Worm (Caenorhabditis elegans) whole organism, L2 larva: ENCODE results near the gene K02E2.7.
"Not testable (repeated sequence)": the region's sequence is repeated elsewhere in the genome, so short reads cannot be mapped to it uniquely, and the experiment has no call there.

ENCODE experiments used
- C34F6.9 ChIP-seq: fragments of 150-350 bp; optimal IDR thresholded peaks from 2 replicates; lab custom pipeline; 2014; ENCODE audit warnings: missing biosample characterization, missing genetic modification characterization
- F13H6.1 ChIP-seq: sonication (generic microtip); optimal IDR thresholded peaks from 2 replicates; lab custom pipeline; 2016; ENCODE audit warnings: missing genetic modification characterization, missing compliant biosample characterization
- Y55F3AM.14 ChIP-seq: fragments of 200-800 bp; sonication (Bioruptor generic); optimal IDR thresholded peaks from 2 replicates; lab custom pipeline; 2018; ENCODE audit warnings: mild to moderate bottlenecking, missing genetic modification characterization, missing compliant biosample characterization
- alr-1 ChIP-seq: fragments of 150-350 bp; optimal IDR thresholded peaks from 2 replicates; lab custom pipeline; 2014; ENCODE audit warnings: missing biosample characterization, missing genetic modification characterization
- ama-1 ChIP-seq: fragments of 150-350 bp; optimal IDR thresholded peaks from 2 replicates; lab custom pipeline; 2018; ENCODE audit warnings: inconsistent platforms
- blmp-1 ChIP-seq: sonication (generic microtip); optimal IDR thresholded peaks from 2 replicates; lab custom pipeline; 2017; ENCODE audit warnings: missing genetic modification characterization, mild to moderate bottlenecking, missing compliant biosample characterization, antibody characterized with exemption, moderate library complexity; ENCODE audit not compliant: insufficient read depth
- ceh-16 ChIP-seq: fragments of 150-350 bp; optimal IDR thresholded peaks from 2 replicates; lab custom pipeline; 2014; ENCODE audit warnings: missing biosample characterization, missing genetic modification characterization
- ceh-82 ChIP-seq: fragments of 150-350 bp; optimal IDR thresholded peaks from 2 replicates; lab custom pipeline; 2014; ENCODE audit warnings: missing biosample characterization, missing genetic modification characterization
- egl-27 ChIP-seq: sonication (generic microtip); optimal IDR thresholded peaks from 3 replicates; lab custom pipeline; 2017; ENCODE audit warnings: missing biosample characterization, missing genetic modification reagents, missing genetic modification characterization
- elt-1 ChIP-seq: fragments of 150-350 bp; optimal IDR thresholded peaks from 2 replicates; lab custom pipeline; 2014; ENCODE audit warnings: missing biosample characterization, missing genetic modification characterization
- elt-3 ChIP-seq: sonication (generic microtip); optimal IDR thresholded peaks from 2 replicates; lab custom pipeline; 2017; ENCODE audit warnings: missing biosample characterization, missing genetic modification characterization
- fos-1 ChIP-seq: fragments of 150-350 bp; optimal IDR thresholded peaks from 2 replicates; lab custom pipeline; 2014; ENCODE audit warnings: missing biosample characterization, missing genetic modification characterization
- gmeb-1 ChIP-seq: fragments of 150-350 bp; optimal IDR thresholded peaks from 2 replicates; lab custom pipeline; 2014; ENCODE audit warnings: missing biosample characterization, missing genetic modification characterization
- lin-11 ChIP-seq: fragments of 150-350 bp; sonication (generic microtip); optimal IDR thresholded peaks from 2 replicates; lab custom pipeline; 2014; ENCODE audit warnings: missing biosample characterization, missing genetic modification characterization, inconsistent platforms, mixed read lengths
- lin-13 ChIP-seq: fragments of 150-350 bp; optimal IDR thresholded peaks from 2 replicates; lab custom pipeline; 2014; ENCODE audit warnings: missing biosample characterization, missing genetic modification reagents, missing genetic modification characterization
- lin-39 ChIP-seq: fragments of 150-350 bp; optimal IDR thresholded peaks from 2 replicates; lab custom pipeline; 2014; ENCODE audit warnings: missing biosample characterization, missing genetic modification reagents, missing genetic modification characterization
- lsy-2 ChIP-seq, 2 experiments: fragments of 150-350 bp in 1 of 2; sonication (generic microtip) in 1 of 2; optimal IDR thresholded peaks; 2 replicates each; lab custom pipeline; 2014 to 2017; ENCODE audit warnings: missing biosample characterization in 2 of 2, missing genetic modification characterization in 2 of 2
- mab-5 ChIP-seq: fragments of 150-350 bp; optimal IDR thresholded peaks from 2 replicates; lab custom pipeline; 2014; ENCODE audit warnings: missing biosample characterization, missing genetic modification characterization
- mbf-1 ChIP-seq: sonication (generic microtip); optimal IDR thresholded peaks from 2 replicates; lab custom pipeline; 2017; ENCODE audit warnings: missing biosample characterization, missing genetic modification characterization
- mdl-1 ChIP-seq, 2 experiments: fragments of 150-350 bp in 1 of 2; sonication (generic microtip) in 1 of 2; optimal IDR thresholded peaks; 2 replicates each; lab custom pipeline; 2017; ENCODE audit warnings: missing biosample characterization in 2 of 2, missing genetic modification characterization in 2 of 2
- nhr-10 ChIP-seq: sonication (generic microtip); optimal IDR thresholded peaks from 2 replicates; lab custom pipeline; 2017; ENCODE audit warnings: missing biosample characterization, missing genetic modification characterization
- nhr-11 ChIP-seq: fragments of 150-350 bp; optimal IDR thresholded peaks from 2 replicates; lab custom pipeline; 2014; ENCODE audit warnings: missing biosample characterization, missing genetic modification characterization
- nhr-12 ChIP-seq: fragments of 150-350 bp; optimal IDR thresholded peaks from 2 replicates; lab custom pipeline; 2014; ENCODE audit warnings: missing biosample characterization, missing genetic modification characterization
- nhr-21 ChIP-seq: fragments of 150-350 bp; optimal IDR thresholded peaks from 2 replicates; lab custom pipeline; 2014; ENCODE audit warnings: missing biosample characterization, missing genetic modification characterization
- nhr-23 ChIP-seq: fragments of 150-350 bp; optimal IDR thresholded peaks from 2 replicates; lab custom pipeline; 2014; ENCODE audit warnings: missing biosample characterization, missing genetic modification reagents, missing genetic modification characterization
- nhr-25 ChIP-seq: fragments of 150-350 bp; sonication (generic microtip); optimal IDR thresholded peaks from 3 replicates; lab custom pipeline; 2014; ENCODE audit warnings: missing biosample characterization, missing genetic modification characterization
- nhr-6 ChIP-seq: fragments of 150-350 bp; optimal IDR thresholded peaks from 2 replicates; lab custom pipeline; 2014; ENCODE audit warnings: missing biosample characterization, missing genetic modification characterization
- nhr-77 ChIP-seq: fragments of 150-350 bp; optimal IDR thresholded peaks from 2 replicates; lab custom pipeline; 2014; ENCODE audit warnings: missing biosample characterization, missing genetic modification characterization
- peb-1 ChIP-seq: fragments of 150-350 bp; optimal IDR thresholded peaks from 2 replicates; lab custom pipeline; 2014; ENCODE audit warnings: missing biosample characterization, missing genetic modification characterization
- sem-4 ChIP-seq: fragments of 150-350 bp; optimal IDR thresholded peaks from 2 replicates; lab custom pipeline; 2014; ENCODE audit warnings: missing biosample characterization, missing genetic modification reagents, missing genetic modification characterization
- skn-1 ChIP-seq: sonication (generic microtip); optimal IDR thresholded peaks from 2 replicates; lab custom pipeline; 2017; ENCODE audit warnings: missing biosample characterization, missing genetic modification characterization
- sma-3 ChIP-seq: sonication (generic microtip); optimal IDR thresholded peaks from 2 replicates; lab custom pipeline; 2016; ENCODE audit warnings: missing genetic modification reagents, missing genetic modification characterization, missing compliant biosample characterization
- sma-9 ChIP-seq, 2 experiments: fragments of 150-350 bp in 1 of 2; sonication (generic microtip) in 1 of 2; optimal IDR thresholded peaks; 2 replicates each; lab custom pipeline; 2014 to 2016; ENCODE audit warnings: missing genetic modification characterization in 2 of 2, mild to moderate bottlenecking in 1 of 2, missing biosample characterization in 1 of 2, missing compliant biosample characterization in 1 of 2, missing genetic modification reagents in 1 of 2, moderate library complexity in 1 of 2
- unc-39 ChIP-seq: fragments of 150-350 bp; optimal IDR thresholded peaks from 2 replicates; lab custom pipeline; 2014; ENCODE audit warnings: missing biosample characterization, missing genetic modification characterization
- unc-55 ChIP-seq: fragments of 150-350 bp; sonication (generic microtip); optimal IDR thresholded peaks from 3 replicates; lab custom pipeline; 2014; ENCODE audit warnings: missing biosample characterization, missing genetic modification reagents, missing genetic modification characterization
- zag-1 ChIP-seq: fragments of 150-350 bp; optimal IDR thresholded peaks from 2 replicates; lab custom pipeline; 2014; ENCODE audit warnings: missing biosample characterization, missing genetic modification characterization
- ztf-1 ChIP-seq: fragments of 200-800 bp; sonication (Bioruptor generic); conservative IDR thresholded peaks from 2 replicates; pipeline ENCODE4 v1.3.6; 2022; ENCODE audit warnings: missing genetic modification characterization, missing compliant biosample characterization
- ztf-11 ChIP-seq: sonication (generic microtip); optimal IDR thresholded peaks from 2 replicates; lab custom pipeline; 2017; ENCODE audit warnings: missing biosample characterization, missing genetic modification characterization
- ztf-4 ChIP-seq: fragments of 150-350 bp; optimal IDR thresholded peaks from 2 replicates; lab custom pipeline; 2014; ENCODE audit warnings: missing biosample characterization, missing genetic modification characterization

The K02E2.7 gene

DNA sequence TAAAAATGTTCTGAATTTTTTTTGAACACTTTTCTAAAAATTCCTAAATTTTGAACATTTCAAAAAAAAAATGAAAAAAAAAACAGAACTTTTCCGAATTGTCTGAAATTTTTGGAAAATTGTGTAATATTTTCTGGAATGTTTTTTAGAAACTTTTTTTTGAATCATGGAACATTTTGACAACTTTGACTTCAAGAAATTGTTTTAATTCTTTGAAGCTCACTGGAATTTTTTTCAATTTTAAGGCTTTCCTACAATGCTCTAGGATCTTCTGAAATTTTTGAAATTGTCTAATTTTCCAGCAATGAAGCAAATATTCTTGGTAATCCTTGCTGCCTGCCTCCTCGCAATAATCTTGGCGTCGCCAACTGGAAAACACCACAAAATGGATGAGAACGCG lies 11.6 kb downstream of the K02E2.7 start, which contains the start of gene ins-35:
Gene ins-35, plus strand, starts transcription at position 301 of the 400 bp plus-strand sequence.
- TF ChIP-seq sma-3 (GFP tag; lab: Kevin White, UChicago) (no peak), nhr-23 (no peak), sem-4 (no peak), skn-1 (tag; lab: Kevin White, UChicago) (no peak), sma-9 (GFP tag; optimal IDR thresholded peaks at IDR 0.05; lab: Kevin White, UChicago) (no peak), sma-9 (tag; optimal IDR thresholded peaks at IDR 0.05; lab: Kevin White, UChicago) (no peak), mbf-1 (tag; lab: Kevin White, UChicago) (no peak), alr-1 (tag; lab: Kevin White, UChicago) (no peak), unc-55 (GFP tag; lab: Kevin White, UChicago) (no peak), nhr-77 (tag; lab: Kevin White, UChicago) (no peak), mdl-1 (tag; optimal IDR thresholded peaks at IDR 0.05; lab: Kevin White, UChicago) (no peak), nhr-25 (tag; lab: Kevin White, UChicago) (no peak), nhr-21 (no peak), ama-1 (lab: Kevin White, UChicago) (no peak), egl-27 (no peak), lsy-2 (tag; optimal IDR thresholded peaks at IDR 0.05; lab: Kevin White, UChicago) (no peak), ztf-1 (no peak), mab-5 (tag; lab: Kevin White, UChicago) (no peak), lin-11 (no peak)

ce11 chrV:20374484-20374883 lies 12.4 kb downstream of the K02E2.7 start:
- TF ChIP-seq ama-1 (lab: Kevin White, UChicago) (no peak), nhr-6 (tag; lab: Kevin White, UChicago) (no peak), alr-1 (tag; lab: Kevin White, UChicago) (no peak), gmeb-1 (tag; lab: Kevin White, UChicago) (peak; percentile 34), nhr-23 (no peak)

ce11 chrV:20369153-20369552 lies 17.7 kb downstream of the K02E2.7 start, which contains the start of gene srh-177:
Gene srh-177, minus strand, starts transcription at chrV:20369253.
- TF ChIP-seq sma-9 (GFP tag; optimal IDR thresholded peaks at IDR 0.05; lab: Kevin White, UChicago); sma-9 (tag; optimal IDR thresholded peaks at IDR 0.05; lab: Kevin White, UChicago); Y55F3AM.14; lin-39 (tag; lab: Kevin White, UChicago): not testable (repeated sequence)

DNA sequence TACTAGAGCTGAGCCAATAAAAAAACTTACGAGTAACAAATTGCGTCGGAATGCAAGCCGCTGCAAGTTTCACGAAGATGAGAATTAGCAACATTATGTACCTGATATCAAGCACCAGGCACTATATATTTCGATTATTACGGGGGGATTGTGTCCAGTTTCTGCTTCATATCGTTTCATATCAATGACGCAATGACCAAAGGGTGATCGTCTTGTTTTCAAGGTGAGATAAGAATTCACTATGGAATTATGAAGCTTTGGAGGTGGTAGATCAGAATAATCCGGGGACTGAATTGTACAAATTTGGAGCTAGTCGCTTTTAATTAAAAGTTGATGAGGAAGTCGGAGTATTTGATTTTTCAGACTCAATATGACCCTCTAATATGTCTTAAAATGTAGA lies 20.0 kb downstream of the K02E2.7 start, which contains the start of gene K02E2.8:
Gene K02E2.8, minus strand, starts transcription at position 101 of the 400 bp plus-strand sequence.
- TF ChIP-seq nhr-12 (tag; lab: Kevin White, UChicago) (no peak), sem-4 (no peak), lin-13 (no peak), nhr-11 (tag; lab: Kevin White, UChicago) (no peak), fos-1 (no peak), mdl-1 (tag; optimal IDR thresholded peaks at IDR 0.05; lab: Kevin White, UChicago) (no peak), lin-39 (tag; lab: Kevin White, UChicago) (no peak), ztf-4 (tag; lab: Kevin White, UChicago) (no peak), zag-1 (tag; lab: Kevin White, UChicago) (no peak), ceh-16 (tag; lab: Kevin White, UChicago) (no peak), elt-1 (tag; lab: Kevin White, UChicago) (no peak), nhr-25 (tag; lab: Kevin White, UChicago) (no peak), mbf-1 (tag; lab: Kevin White, UChicago) (no peak), ceh-82 (tag; lab: Kevin White, UChicago) (no peak), nhr-10 (tag; lab: Kevin White, UChicago) (no peak), alr-1 (tag; lab: Kevin White, UChicago) (no peak), unc-39 (tag; lab: Kevin White, UChicago) (no peak), nhr-21 (no peak)

DNA sequence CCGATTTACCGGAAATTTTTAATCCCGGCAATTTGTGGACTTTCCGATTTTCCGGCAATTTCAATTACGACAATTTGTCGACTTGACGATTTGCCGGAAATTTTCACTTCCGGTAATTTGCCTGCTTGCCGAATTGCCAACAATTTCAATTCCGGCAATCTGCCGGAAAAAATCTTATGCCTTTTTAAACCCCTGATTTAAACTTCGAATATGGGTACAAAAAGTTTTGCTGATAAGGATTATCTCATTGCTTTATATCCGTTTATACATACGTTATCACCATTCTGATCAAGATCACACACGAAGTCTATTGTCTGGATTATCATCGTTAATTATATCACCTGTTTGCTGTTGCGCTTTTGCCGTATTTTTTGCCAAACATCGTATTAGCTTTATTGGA lies 30.4 kb downstream of the K02E2.7 start, which contains the start of gene grd-11:
Gene grd-11, plus strand, starts transcription at position 301 of the 400 bp plus-strand sequence.
- TF ChIP-seq fos-1 (no peak), sem-4 (no peak), peb-1 (tag; lab: Kevin White, UChicago) (no peak), F13H6.1 (tag; lab: Kevin White, UChicago) (no peak), C34F6.9 (no peak), ztf-11 (tag; lab: Kevin White, UChicago) (no peak), ztf-4 (tag; lab: Kevin White, UChicago) (no peak), egl-27 (no peak), nhr-10 (tag; lab: Kevin White, UChicago) (no peak), unc-55 (GFP tag; lab: Kevin White, UChicago) (no peak), nhr-25 (tag; lab: Kevin White, UChicago) (no peak), blmp-1 (tag; lab: Kevin White, UChicago) (no peak), lsy-2 (tag; optimal IDR thresholded peaks at IDR 0.05; lab: Kevin White, UChicago) (no peak), elt-3 (tag; lab: Kevin White, UChicago) (no peak)
- TF ChIP-seq, all 48 proteins: peak for 0
